Worm (Caenorhabditis elegans) whole organism, L1 larva: ENCODE results near the gene C11H1.7.

ENCODE experiments used
- blmp-1 ChIP-seq: fragments of 150-350 bp; optimal IDR thresholded peaks from 2 replicates; lab custom pipeline; 2014; ENCODE audit warnings: missing biosample characterization, missing genetic modification characterization
- ceh-82 ChIP-seq, 3 experiments: fragments of 150-350 bp in 1 of 3; sonication (generic microtip) in 2 of 3; optimal IDR thresholded peaks; 2 replicates each; lab custom pipeline; 2014 to 2017; ENCODE audit warnings: missing biosample characterization in 3 of 3, missing genetic modification characterization in 3 of 3
- ceh-88 ChIP-seq: fragments of 200-800 bp; sonication (Bioruptor generic); IDR thresholded peaks from 2 replicates; pipeline ENCODE4 v1.3.6; 2022; ENCODE audit warnings: missing genetic modification characterization, missing compliant biosample characterization
- elt-3 ChIP-seq, 6 experiments: fragments of 150-350 bp in 1 of 6; sonication (generic microtip); optimal IDR thresholded peaks; 2 replicates each; lab custom pipeline; 2017 to 2018; ENCODE audit warnings: missing biosample characterization in 6 of 6, missing genetic modification characterization in 6 of 6, inconsistent platforms in 1 of 6
- lin-15B ChIP-seq: fragments of 150-350 bp; sonication (generic microtip); optimal IDR thresholded peaks from 3 replicates; lab custom pipeline; 2014; ENCODE audit warnings: missing biosample characterization, missing genetic modification characterization
- nhr-12 ChIP-seq: sonication (generic microtip); optimal IDR thresholded peaks from 2 replicates; lab custom pipeline; 2017; ENCODE audit warnings: missing biosample characterization, missing genetic modification characterization
- nhr-28 ChIP-seq: fragments of 150-350 bp; optimal IDR thresholded peaks from 2 replicates; lab custom pipeline; 2014; ENCODE audit warnings: missing biosample characterization, missing genetic modification characterization
- skn-1 ChIP-seq: fragments of 150-350 bp; optimal IDR thresholded peaks from 2 replicates; lab custom pipeline; 2014; ENCODE audit warnings: missing biosample characterization, missing genetic modification characterization
- snpc-4 ChIP-seq: fragments of 150-350 bp; optimal IDR thresholded peaks from 2 replicates; lab custom pipeline; 2014; ENCODE audit warnings: missing biosample characterization, missing genetic modification characterization
- unc-62 ChIP-seq: fragments of 150-350 bp; optimal IDR thresholded peaks from 2 replicates; lab custom pipeline; 2014; ENCODE audit warnings: missing biosample characterization, missing genetic modification reagents, missing genetic modification characterization
- zag-1 ChIP-seq: fragments of 150-350 bp; optimal IDR thresholded peaks from 2 replicates; lab custom pipeline; 2014; ENCODE audit warnings: missing biosample characterization, missing genetic modification characterization

DNA sequence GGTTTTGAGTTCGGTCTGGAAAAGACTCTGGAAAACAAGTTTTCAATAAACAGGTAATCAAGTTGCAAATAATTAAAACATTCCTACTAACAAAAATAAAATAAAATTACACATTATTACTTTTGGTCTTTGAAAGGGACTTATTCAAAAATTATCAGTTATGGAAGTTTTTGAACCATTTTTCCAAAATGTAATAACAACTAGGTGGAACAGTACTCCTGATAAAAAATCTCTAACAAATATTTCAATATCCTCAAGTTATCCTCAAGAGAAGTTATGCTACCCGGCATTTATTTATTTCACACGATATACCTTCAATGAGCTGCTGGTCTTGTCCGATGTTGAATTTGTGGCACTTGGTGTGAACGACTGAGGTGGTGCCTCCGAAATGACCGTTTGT, 12.5 kb downstream of the C11H1.7 start:
- TF ChIP-seq lin-15B (tag; lab: Kevin White, UChicago), result no peak
- no peak for TF ChIP-seq skn-1
- no peak for TF ChIP-seq unc-62 (GFP tag; lab: Kevin White, UChicago)
- no peak for TF ChIP-seq ceh-82 (tag; optimal IDR thresholded peaks at IDR 0.05; lab: Kevin White, UChicago)
- TF ChIP-seq nhr-28 (tag; lab: Kevin White, UChicago), result no peak
- TF ChIP-seq nhr-12, result no peak
- TF ChIP-seq snpc-4 (tag; lab: Kevin White, UChicago), result no peak
- no peak for TF ChIP-seq zag-1 (tag; lab: Kevin White, UChicago)
- TF ChIP-seq ceh-88 (GFP tag; lab: Robert Waterston, UW), result no peak
- TF ChIP-seq blmp-1 (tag; lab: Kevin White, UChicago), result no peak
- TF ChIP-seq elt-3 (tag; optimal IDR thresholded peaks at IDR 0.05; lab: Kevin White, UChicago), result no peak
